Worm (Caenorhabditis elegans) whole organism, late embryonic: ENCODE measurements around the gene Y73B6A.3.

ENCODE experiments used
- C08G9.2 ChIP-seq: sonication (generic microtip); optimal IDR thresholded peaks from 2 replicates; lab custom pipeline; 2016; ENCODE audit warnings: mild to moderate bottlenecking, missing genetic modification characterization, moderate library complexity, missing compliant biosample characterization
- C38D4.7 ChIP-seq: fragments of 200-800 bp; sonication (Bioruptor generic); optimal IDR thresholded peaks from 2 replicates; lab custom pipeline; 2018; ENCODE audit warnings: mild to moderate bottlenecking, missing genetic modification characterization, moderate library complexity, missing compliant biosample characterization
- F13H6.1 ChIP-seq: sonication (generic microtip); optimal IDR thresholded peaks from 2 replicates; lab custom pipeline; 2016; ENCODE audit warnings: missing genetic modification characterization, missing compliant biosample characterization
- K09A11.1 ChIP-seq: sonication (generic microtip); optimal IDR thresholded peaks from 2 replicates; lab custom pipeline; 2017; ENCODE audit warnings: antibody characterized with exemption, mild to moderate bottlenecking, missing genetic modification characterization, missing compliant biosample characterization; ENCODE audit not compliant: insufficient read depth
- T23F11.4 ChIP-seq: fragments of 200-800 bp; sonication (Bioruptor generic); optimal IDR thresholded peaks from 2 replicates; lab custom pipeline; 2018; ENCODE audit warnings: mild to moderate bottlenecking, missing genetic modification characterization, missing compliant biosample characterization
- ahr-1 ChIP-seq: sonication (generic microtip); optimal IDR thresholded peaks from 2 replicates; lab custom pipeline; 2016; ENCODE audit warnings: missing genetic modification characterization, missing compliant biosample characterization
- ama-1 ChIP-seq: fragments of 150-350 bp; optimal IDR thresholded peaks from 2 replicates; lab custom pipeline; 2014
- ceh-18 ChIP-seq: sonication (generic microtip); optimal IDR thresholded peaks from 2 replicates; lab custom pipeline; 2016; ENCODE audit warnings: missing genetic modification characterization, missing compliant biosample characterization
- ceh-19 ChIP-seq: fragments of 200-800 bp; sonication (Bioruptor generic); optimal IDR thresholded peaks from 2 replicates; lab custom pipeline; 2018; ENCODE audit warnings: mild to moderate bottlenecking, missing genetic modification characterization, missing compliant biosample characterization
- ceh-2 ChIP-seq: sonication (generic microtip); optimal IDR thresholded peaks from 2 replicates; lab custom pipeline; 2016; ENCODE audit warnings: missing genotype, missing genetic modification characterization, missing compliant biosample characterization
- ceh-22 ChIP-seq: sonication (generic microtip); optimal IDR thresholded peaks from 2 replicates; lab custom pipeline; 2017; ENCODE audit warnings: missing biosample characterization, missing genetic modification characterization
- ceh-24 ChIP-seq: sonication (generic microtip); optimal IDR thresholded peaks from 2 replicates; lab custom pipeline; 2016; ENCODE audit warnings: mild to moderate bottlenecking, missing genetic modification characterization, missing compliant biosample characterization
- ceh-30 ChIP-seq: fragments of 150-350 bp; optimal IDR thresholded peaks from 2 replicates; lab custom pipeline; 2014; ENCODE audit warnings: missing biosample characterization, missing genetic modification characterization
- ceh-31 ChIP-seq: sonication (generic microtip); optimal IDR thresholded peaks from 2 replicates; lab custom pipeline; 2016; ENCODE audit warnings: missing genetic modification characterization, missing compliant biosample characterization
- ceh-45 ChIP-seq: fragments of 200-800 bp; sonication (Bioruptor generic); IDR thresholded peaks from 2 replicates; pipeline ENCODE4 v1.3.6; 2022; ENCODE audit warnings: missing genetic modification reagents, missing genetic modification characterization, missing compliant biosample characterization
- ceh-6 ChIP-seq: fragments of 200-800 bp; sonication (Bioruptor generic); optimal IDR thresholded peaks from 2 replicates; lab custom pipeline; 2018; ENCODE audit warnings: mild to moderate bottlenecking, missing genetic modification characterization, missing compliant biosample characterization
- che-1 ChIP-seq: sonication (generic microtip); optimal IDR thresholded peaks from 2 replicates; lab custom pipeline; 2016; ENCODE audit warnings: mild to moderate bottlenecking, missing genetic modification characterization, missing compliant biosample characterization
- dve-1 ChIP-seq: sonication (generic microtip); optimal IDR thresholded peaks from 2 replicates; lab custom pipeline; 2017; ENCODE audit warnings: antibody characterized with exemption, mild to moderate bottlenecking, missing genetic modification characterization, missing compliant biosample characterization
- elt-2 ChIP-seq: sonication (generic microtip); optimal IDR thresholded peaks from 2 replicates; lab custom pipeline; 2016; ENCODE audit warnings: missing genetic modification reagents, missing genetic modification characterization, missing compliant biosample characterization
- ets-4 ChIP-seq: sonication (generic microtip); optimal IDR thresholded peaks from 2 replicates; lab custom pipeline; 2016; ENCODE audit warnings: missing genetic modification characterization, missing compliant biosample characterization
- eyg-1 ChIP-seq: sonication (generic microtip); optimal IDR thresholded peaks from 2 replicates; lab custom pipeline; 2016; ENCODE audit warnings: missing genotype, missing genetic modification characterization, missing compliant biosample characterization
- fkh-10 ChIP-seq: fragments of 150-350 bp; optimal IDR thresholded peaks from 2 replicates; lab custom pipeline; 2014; ENCODE audit warnings: missing biosample characterization, missing genetic modification reagents, missing genetic modification characterization
- fkh-6 ChIP-seq: sonication (generic microtip); optimal IDR thresholded peaks from 2 replicates; lab custom pipeline; 2016; ENCODE audit warnings: missing genetic modification characterization, missing compliant biosample characterization
- hlh-30 ChIP-seq: sonication (generic microtip); optimal IDR thresholded peaks from 2 replicates; lab custom pipeline; 2017; ENCODE audit warnings: antibody characterized with exemption, missing genetic modification characterization, missing compliant biosample characterization; ENCODE audit not compliant: insufficient read depth
- hlh-6 ChIP-seq: sonication (generic microtip); optimal IDR thresholded peaks from 2 replicates; lab custom pipeline; 2016; ENCODE audit warnings: missing genotype, missing genetic modification characterization, missing compliant biosample characterization
- hlh-8 ChIP-seq: sonication (generic microtip); optimal IDR thresholded peaks from 2 replicates; lab custom pipeline; 2016; ENCODE audit warnings: missing genotype, missing genetic modification characterization, missing compliant biosample characterization
- lim-6 ChIP-seq: sonication (generic microtip); optimal IDR thresholded peaks from 2 replicates; lab custom pipeline; 2016; ENCODE audit warnings: missing genetic modification characterization, missing compliant biosample characterization
- madf-2 ChIP-seq: sonication (generic microtip); optimal IDR thresholded peaks from 2 replicates; lab custom pipeline; 2017; ENCODE audit warnings: missing genetic modification characterization, missing compliant biosample characterization
- mec-3 ChIP-seq: sonication (generic microtip); optimal IDR thresholded peaks from 2 replicates; lab custom pipeline; 2016; ENCODE audit warnings: borderline replicate concordance, missing genetic modification characterization, missing compliant biosample characterization
- nhr-11 ChIP-seq: fragments of 150-350 bp; optimal IDR thresholded peaks from 2 replicates; lab custom pipeline; 2014; ENCODE audit warnings: missing biosample characterization, missing genetic modification characterization
- nhr-232 ChIP-seq: sonication (generic microtip); optimal IDR thresholded peaks from 2 replicates; lab custom pipeline; 2016; ENCODE audit warnings: missing genetic modification characterization, missing compliant biosample characterization
- odd-2 ChIP-seq: sonication (generic microtip); optimal IDR thresholded peaks from 2 replicates; lab custom pipeline; 2017; ENCODE audit warnings: antibody characterized with exemption, mild to moderate bottlenecking, missing genetic modification characterization, missing compliant biosample characterization
- pat-9 ChIP-seq: fragments of 200-800 bp; sonication (Bioruptor generic); optimal IDR thresholded peaks from 2 replicates; lab custom pipeline; 2018; ENCODE audit warnings: mild to moderate bottlenecking, missing genetic modification characterization, moderate library complexity, missing compliant biosample characterization
- pax-1 ChIP-seq: fragments of 150-350 bp; optimal IDR thresholded peaks from 2 replicates; lab custom pipeline; 2014; ENCODE audit warnings: missing biosample characterization, missing genetic modification characterization
- pha-4 ChIP-seq: fragments of 150-350 bp; optimal IDR thresholded peaks from 2 replicates; lab custom pipeline; 2018; ENCODE audit warnings: missing biosample characterization, missing genetic modification reagents, missing genetic modification characterization
- pqm-1 ChIP-seq: sonication (generic microtip); optimal IDR thresholded peaks from 2 replicates; lab custom pipeline; 2016; ENCODE audit warnings: missing genetic modification characterization, missing compliant biosample characterization
- ref-2 ChIP-seq: sonication (generic microtip); optimal IDR thresholded peaks from 2 replicates; lab custom pipeline; 2016; ENCODE audit warnings: missing genetic modification characterization, missing compliant biosample characterization
- sdc-2 ChIP-seq: sonication (generic microtip); optimal IDR thresholded peaks from 2 replicates; lab custom pipeline; 2016; ENCODE audit warnings: missing genotype, missing genetic modification characterization, missing compliant biosample characterization
- syd-9 ChIP-seq: sonication (generic microtip); optimal IDR thresholded peaks from 2 replicates; lab custom pipeline; 2016; ENCODE audit warnings: mild to moderate bottlenecking, missing genetic modification characterization, moderate library complexity, missing compliant biosample characterization
- tbx-2 ChIP-seq: sonication (generic microtip); optimal IDR thresholded peaks from 2 replicates; lab custom pipeline; 2016; ENCODE audit warnings: missing genetic modification characterization, missing compliant biosample characterization
- tbx-7 ChIP-seq: sonication (generic microtip); optimal IDR thresholded peaks from 2 replicates; lab custom pipeline; 2016; ENCODE audit warnings: missing genotype, missing genetic modification characterization, missing compliant biosample characterization
- unc-42 ChIP-seq: sonication (generic microtip); optimal IDR thresholded peaks from 2 replicates; lab custom pipeline; 2016; ENCODE audit warnings: missing genotype, missing genetic modification characterization, missing compliant biosample characterization
- unc-55 ChIP-seq: sonication (generic microtip); optimal IDR thresholded peaks from 2 replicates; lab custom pipeline; 2017; ENCODE audit warnings: missing biosample characterization, missing genetic modification reagents, missing genetic modification characterization
- zip-5 ChIP-seq: sonication (generic microtip); optimal IDR thresholded peaks from 2 replicates; lab custom pipeline; 2016; ENCODE audit warnings: missing genetic modification characterization, missing compliant biosample characterization
- ztf-16 ChIP-seq: sonication (generic microtip); optimal IDR thresholded peaks from 2 replicates; lab custom pipeline; 2017; ENCODE audit warnings: missing genetic modification characterization, missing compliant biosample characterization

Y73B6A.3 gene

DNA sequence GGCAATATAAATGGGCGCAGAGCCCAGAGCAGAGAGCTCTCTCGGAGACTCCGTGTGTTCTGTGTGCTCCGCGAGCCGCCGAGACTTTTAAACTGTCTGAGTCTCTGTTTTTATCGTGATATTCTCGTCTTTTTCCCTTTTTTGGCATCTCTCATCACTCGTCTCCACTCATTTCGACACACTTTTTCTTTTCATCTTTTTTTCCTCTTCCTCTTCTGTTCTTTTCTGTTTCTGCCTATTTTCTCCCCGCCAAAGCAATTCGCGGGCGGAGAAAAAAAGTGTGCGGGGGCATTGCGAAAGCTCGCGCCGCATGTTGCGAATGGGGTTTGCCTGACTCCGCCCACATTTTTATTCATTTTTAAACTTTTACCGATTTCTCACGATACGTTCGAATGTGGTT, 16.3 kb upstream of the Y73B6A.3 start (continued):
- peak; percentile 62 for TF ChIP-seq C08G9.2 (tag; lab: Kevin White, UChicago)
- TF ChIP-seq che-1 (tag; lab: Kevin White, UChicago): peak; percentile 79
- peak; percentile 22 for TF ChIP-seq fkh-10 (GFP tag; lab: Kevin White, UChicago)
- TF ChIP-seq ets-4 (tag; lab: Kevin White, UChicago): peak; percentile 54
- peak; percentile 78 for TF ChIP-seq madf-2 (tag; lab: Kevin White, UChicago)
- TF ChIP-seq hlh-6 (tag; lab: Kevin White, UChicago): peak; percentile 90
- TF ChIP-seq tbx-7 (tag; lab: Kevin White, UChicago): peak; percentile 44
- TF ChIP-seq ztf-16 (tag; lab: Kevin White, UChicago): peak; percentile 60
- peak; percentile 65 for TF ChIP-seq C38D4.7 (GFP tag; lab: Kevin White, UChicago)
- peak; percentile 57 for TF ChIP-seq ceh-24
- TF ChIP-seq ceh-2: peak; percentile 84
- TF ChIP-seq mec-3: no peak
- TF ChIP-seq hlh-30: no peak
- peak; percentile 85 for TF ChIP-seq ref-2 (tag; lab: Kevin White, UChicago)
- peak; percentile 66 for TF ChIP-seq odd-2
- TF ChIP-seq dve-1 (tag; lab: Kevin White, UChicago): peak; percentile 73
- peak; percentile 86 for TF ChIP-seq F13H6.1 (tag; lab: Kevin White, UChicago)
- TF ChIP-seq tbx-2 (tag; lab: Kevin White, UChicago): peak; percentile 95
- TF ChIP-seq eyg-1: peak; percentile 50
- TF ChIP-seq nhr-232 (tag; lab: Kevin White, UChicago): peak; percentile 67
- peak; percentile 92 for TF ChIP-seq ceh-18
- TF ChIP-seq ceh-31: peak; percentile 92
- peak; percentile 80 for TF ChIP-seq pqm-1
- TF ChIP-seq zip-5 (tag; lab: Kevin White, UChicago): peak; percentile 50
- TF ChIP-seq ceh-22 (tag; lab: Kevin White, UChicago): peak; percentile 53
- TF ChIP-seq nhr-11: no peak
- TF ChIP-seq ahr-1 (tag; lab: Kevin White, UChicago): peak; percentile 17
- TF ChIP-seq, all 69 proteins: peak for 58

DNA sequence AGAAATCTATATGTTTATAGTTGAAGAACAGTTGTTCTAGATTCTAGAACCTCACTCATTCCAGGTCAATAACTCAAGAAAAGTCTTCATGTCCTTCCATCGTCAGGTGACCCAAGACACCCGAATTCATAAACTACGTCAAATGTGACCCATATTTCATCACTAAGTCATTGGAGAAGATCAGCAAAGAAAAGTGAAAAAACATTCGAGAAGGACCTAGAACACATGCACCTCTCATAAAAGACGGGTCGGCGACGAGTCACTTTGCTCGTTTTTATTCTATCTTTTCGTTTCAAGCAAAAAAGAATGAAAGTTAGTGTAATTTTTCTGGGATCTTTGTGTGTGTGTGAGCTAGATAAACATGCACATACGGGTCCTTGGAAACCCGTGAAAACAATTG, 11.1 kb upstream of the Y73B6A.3 start:
- no peak for TF ChIP-seq elt-2
- TF ChIP-seq hlh-8 (tag; lab: Kevin White, UChicago): no peak
- no peak for TF ChIP-seq ceh-30 (tag; lab: Kevin White, UChicago)
- no peak for TF ChIP-seq pqm-1
- no peak for TF ChIP-seq ceh-6 (GFP tag; lab: Kevin White, UChicago)
- TF ChIP-seq ztf-16 (tag; lab: Kevin White, UChicago): no peak
- TF ChIP-seq ceh-19: no peak
- TF ChIP-seq C38D4.7 (GFP tag; lab: Kevin White, UChicago): no peak
- TF ChIP-seq unc-55 (GFP tag; lab: Kevin White, UChicago): no peak
- no peak for TF ChIP-seq ahr-1 (tag; lab: Kevin White, UChicago)
- TF ChIP-seq, all 69 proteins: peak for 0

DNA sequence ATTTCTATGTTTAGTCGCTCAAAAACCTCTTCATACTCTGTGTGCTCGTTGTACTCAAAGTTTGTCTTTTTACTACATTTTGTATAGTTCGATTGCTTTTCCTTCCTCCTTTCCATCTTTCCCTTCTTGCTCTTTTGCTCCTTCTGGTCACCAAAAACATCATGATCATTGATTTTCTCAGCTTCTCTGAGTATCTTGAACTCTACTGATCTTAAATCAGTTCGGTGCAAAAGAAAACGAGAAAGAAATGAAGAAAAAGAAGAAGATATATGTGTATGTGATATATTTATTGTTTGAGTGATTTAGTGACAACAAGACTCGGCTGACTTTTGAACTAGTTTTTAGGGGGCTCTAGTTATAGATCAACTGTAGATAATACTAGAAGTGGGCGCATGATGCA, 10.0 kb upstream of the Y73B6A.3 start:
- no peak for TF ChIP-seq ama-1 (lab: Kevin White, UChicago)
- TF ChIP-seq hlh-30: no peak
- TF ChIP-seq hlh-6 (tag; lab: Kevin White, UChicago): no peak

DNA sequence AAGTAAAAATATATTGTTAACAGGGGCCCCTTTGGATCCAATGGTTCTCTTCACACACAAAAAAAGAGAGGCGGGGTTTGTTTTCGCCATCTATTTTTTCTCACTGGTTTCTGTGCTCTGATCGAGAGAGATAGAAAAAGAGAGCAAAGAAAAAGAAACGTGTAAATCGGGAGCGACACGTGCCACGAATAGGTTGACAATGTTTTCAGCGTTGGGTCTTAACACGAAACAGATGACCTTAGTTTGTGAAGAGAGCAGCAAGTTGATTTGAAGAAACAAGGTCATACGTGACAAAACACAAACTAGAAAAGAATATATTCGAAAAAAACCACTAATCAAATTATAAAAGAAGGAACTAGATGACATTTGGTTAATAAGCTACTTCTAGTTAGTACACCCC, 8.4 kb upstream of the Y73B6A.3 start, which contains the start of gene lin-45:
Gene lin-45, minus strand, starts transcription at position 82 of the 400 bp plus-strand sequence.
- TF ChIP-seq sdc-2 (tag; lab: Kevin White, UChicago): no peak
- TF ChIP-seq unc-42 (tag; lab: Kevin White, UChicago): no peak
- TF ChIP-seq odd-2: no peak
- no peak for TF ChIP-seq syd-9 (tag; lab: Kevin White, UChicago)
- no peak for TF ChIP-seq pat-9 (tag; lab: Kevin White, UChicago)
- TF ChIP-seq pax-1: no peak
- TF ChIP-seq K09A11.1 (tag; lab: Kevin White, UChicago): no peak
- no peak for TF ChIP-seq fkh-6 (tag; lab: Kevin White, UChicago)
- TF ChIP-seq lim-6 (tag; lab: Kevin White, UChicago): no peak
- no peak for TF ChIP-seq eyg-1
- no peak for TF ChIP-seq pha-4 (tag; lab: Kevin White, UChicago)
- no peak for TF ChIP-seq ref-2 (tag; lab: Kevin White, UChicago)
- no peak for TF ChIP-seq T23F11.4
- no peak for TF ChIP-seq nhr-11
- no peak for TF ChIP-seq dve-1 (tag; lab: Kevin White, UChicago)
- no peak for TF ChIP-seq tbx-7 (tag; lab: Kevin White, UChicago)
- TF ChIP-seq ceh-31: no peak
- no peak for TF ChIP-seq ceh-45 (GFP tag; lab: Robert Waterston, UW)
- no peak for TF ChIP-seq nhr-232 (tag; lab: Kevin White, UChicago)
- TF ChIP-seq mec-3: no peak
